Fruit fly (Drosophila melanogaster) whole organism, embryonic: ENCODE results near the gene CG18063.

ENCODE experiments used
- ATbp ChIP-seq: fragments of 200-800 bp; sonication (Bioruptor generic); optimal IDR thresholded peaks from 2 replicates; lab custom pipeline; 2017; ENCODE audit warnings: missing biosample characterization, mild to moderate bottlenecking, missing genetic modification characterization, missing genetic modification reagents
- Adf1 ChIP-seq: fragments of 200-800 bp; sonication (Bioruptor generic); IDR thresholded peaks from 2 replicates; pipeline ENCODE4 v1.3.6; 2022; ENCODE audit warnings: missing biosample characterization, missing genetic modification characterization
- CG10147 ChIP-seq: fragments of 200-800 bp; sonication (Bioruptor generic); optimal IDR thresholded peaks from 2 replicates; lab custom pipeline; 2019; ENCODE audit warnings: missing biosample characterization, mild to moderate bottlenecking, missing genetic modification characterization, moderate library complexity
- CG10274 ChIP-seq: fragments of 200-800 bp; sonication (Bioruptor generic); optimal IDR thresholded peaks from 3 replicates; lab custom pipeline; 2017; ENCODE audit warnings: missing biosample characterization, mild to moderate bottlenecking, missing genetic modification characterization
- CG10431 ChIP-seq: fragments of 200-800 bp; sonication (Bioruptor generic); optimal IDR thresholded peaks from 3 replicates; lab custom pipeline; 2018; ENCODE audit warnings: missing biosample characterization, mild to moderate bottlenecking, missing genetic modification characterization
- CG10565 ChIP-seq: fragments of 200-800 bp; sonication (Bioruptor generic); optimal IDR thresholded peaks from 3 replicates; lab custom pipeline; 2016; ENCODE audit warnings: missing biosample characterization, mild to moderate bottlenecking, missing genetic modification characterization
- CG11504 ChIP-seq: fragments of 200-800 bp; sonication (Bioruptor generic); optimal IDR thresholded peaks from 3 replicates; lab custom pipeline; 2019; ENCODE audit warnings: missing biosample characterization, mild to moderate bottlenecking, missing genetic modification characterization, moderate library complexity
- CG11560 ChIP-seq: fragments of 200-800 bp; sonication (Bioruptor generic); IDR thresholded peaks from 3 replicates; pipeline ENCODE4 v1.3.6; 2022; ENCODE audit warnings: missing biosample characterization, missing genetic modification characterization
- CG12155 ChIP-seq: fragments of 200-800 bp; sonication (Bioruptor generic); optimal IDR thresholded peaks from 3 replicates; lab custom pipeline; 2016; ENCODE audit warnings: missing biosample characterization, missing genetic modification characterization
- CG12391 ChIP-seq: fragments of 200-800 bp; sonication (Bioruptor generic); optimal IDR thresholded peaks from 3 replicates; lab custom pipeline; 2018; ENCODE audit warnings: missing biosample characterization, mild to moderate bottlenecking, missing genetic modification characterization, moderate library complexity
- CG13287 ChIP-seq: fragments of 200-800 bp; sonication (Bioruptor generic); IDR thresholded peaks from 2 replicates; pipeline ENCODE4 v1.3.6; 2022; ENCODE audit warnings: missing biosample characterization, missing genetic modification characterization; ENCODE audit not compliant: partially characterized antibody
- CG17612 ChIP-seq: fragments of 200-800 bp; sonication (Bioruptor generic); IDR thresholded peaks from 2 replicates; pipeline ENCODE4 v1.3.6; 2022; ENCODE audit warnings: missing biosample characterization, missing genetic modification characterization
- CG8359 ChIP-seq: fragments of 200-800 bp; sonication (Bioruptor generic); optimal IDR thresholded peaks from 2 replicates; lab custom pipeline; 2017; ENCODE audit warnings: missing biosample characterization, mild to moderate bottlenecking, missing genetic modification characterization, borderline replicate concordance
- CG8924 ChIP-seq: fragments of 200-800 bp; optimal IDR thresholded peaks from 3 replicates; lab custom pipeline; 2019; ENCODE audit warnings: missing biosample characterization, mild to moderate bottlenecking, missing genetic modification characterization, moderate library complexity
- CrebB ChIP-seq: fragments of 200-800 bp; sonication (Bioruptor generic); optimal IDR thresholded peaks from 3 replicates; lab custom pipeline; 2018; ENCODE audit warnings: missing biosample characterization, mild to moderate bottlenecking, missing genetic modification characterization
- Dad ChIP-seq: fragments of 200-800 bp; sonication (Bioruptor generic); optimal IDR thresholded peaks from 3 replicates; lab custom pipeline; 2016; ENCODE audit warnings: missing biosample characterization, missing genetic modification characterization
- Deaf1 ChIP-seq: fragments of 200-800 bp; optimal IDR thresholded peaks from 3 replicates; lab custom pipeline; 2019; ENCODE audit warnings: missing biosample characterization, mild to moderate bottlenecking, missing genetic modification characterization, moderate library complexity
- Dip3 ChIP-seq: fragments of 200-800 bp; sonication (Bioruptor generic); optimal IDR thresholded peaks from 3 replicates; lab custom pipeline; 2016; ENCODE audit warnings: missing biosample characterization, missing genetic modification characterization
- Doc2 ChIP-seq: fragments of 200-800 bp; sonication (Bioruptor generic); IDR thresholded peaks from 2 replicates; pipeline ENCODE4 v1.3.6; 2022; ENCODE audit warnings: missing biosample characterization, missing genetic modification characterization
- Eip74EF ChIP-seq, 2 experiments: fragments of 200-800 bp in 1 of 2; fragments of >200 bp in 1 of 2; sonication (Bioruptor generic) in 1 of 2; optimal IDR thresholded peaks; 2 replicates each; lab custom pipeline; 2017 to 2019; ENCODE audit warnings: missing biosample characterization in 2 of 2, missing genetic modification characterization in 2 of 2, mild to moderate bottlenecking in 1 of 2, moderate library complexity in 1 of 2
- H2.0 ChIP-seq: fragments of 200-800 bp; sonication (Bioruptor generic); IDR thresholded peaks from 2 replicates; pipeline ENCODE4 v1.3.6; 2022; ENCODE audit warnings: missing biosample characterization, missing genetic modification characterization
- Hey ChIP-seq: fragments of 200-800 bp; sonication (Bioruptor generic); optimal IDR thresholded peaks from 3 replicates; lab custom pipeline; 2018; ENCODE audit warnings: missing biosample characterization, mild to moderate bottlenecking, missing genetic modification characterization
- Mrtf ChIP-seq: fragments of 200-800 bp; sonication (Bioruptor generic); IDR thresholded peaks from 3 replicates; pipeline ENCODE4 v1.3.6; 2022; ENCODE audit warnings: missing biosample characterization, missing genetic modification characterization
- NK7.1 ChIP-seq: fragments of 200-800 bp; sonication (Bioruptor generic); optimal IDR thresholded peaks from 3 replicates; lab custom pipeline; 2016; ENCODE audit warnings: missing biosample characterization, missing genetic modification characterization
- Rfx ChIP-seq: fragments of 200-800 bp; sonication (Bioruptor generic); IDR thresholded peaks from 2 replicates; pipeline ENCODE4 v1.3.6; 2022; ENCODE audit warnings: missing biosample characterization, missing genetic modification characterization
- Side ChIP-seq: fragments of 200-800 bp; sonication (Bioruptor generic); optimal IDR thresholded peaks from 2 replicates; lab custom pipeline; 2016; ENCODE audit warnings: missing biosample characterization, missing genetic modification characterization
- Xbp1 ChIP-seq: fragments of 200-800 bp; sonication (Bioruptor generic); optimal IDR thresholded peaks from 3 replicates; lab custom pipeline; 2016; ENCODE audit warnings: missing biosample characterization, mild to moderate bottlenecking, missing genetic modification characterization
- YL-1 ChIP-seq: fragments of 200-800 bp; sonication (Bioruptor generic); optimal IDR thresholded peaks from 3 replicates; lab custom pipeline; 2017; ENCODE audit warnings: missing biosample characterization, mild to moderate bottlenecking, missing genetic modification characterization
- bowl ChIP-seq: fragments of 200-800 bp; sonication (Bioruptor generic); IDR thresholded peaks from 2 replicates; pipeline ENCODE4 v1.3.6; 2022; ENCODE audit warnings: missing biosample characterization, missing genetic modification characterization
- dati ChIP-seq: fragments of 200-800 bp; sonication (Bioruptor generic); IDR thresholded peaks from 2 replicates; pipeline ENCODE4 v1.3.6; 2022; ENCODE audit warnings: missing biosample characterization, missing genetic modification characterization
- dm ChIP-seq: fragments of 200-800 bp; sonication (Bioruptor generic); optimal IDR thresholded peaks from 3 replicates; lab custom pipeline; 2016; ENCODE audit warnings: missing biosample characterization, missing genetic modification characterization
- emc ChIP-seq: fragments of 200-800 bp; sonication (Bioruptor generic); optimal IDR thresholded peaks from 2 replicates; lab custom pipeline; 2016; ENCODE audit warnings: missing biosample characterization, missing genetic modification characterization
- fd102C ChIP-seq: fragments of 200-800 bp; sonication (Bioruptor generic); optimal IDR thresholded peaks from 2 replicates; lab custom pipeline; 2018; ENCODE audit warnings: missing biosample characterization, mild to moderate bottlenecking, missing genetic modification characterization, moderate library complexity
- fd64A ChIP-seq: fragments of 200-800 bp; sonication (Bioruptor generic); optimal IDR thresholded peaks from 3 replicates; lab custom pipeline; 2018; ENCODE audit warnings: missing biosample characterization, mild to moderate bottlenecking, missing genetic modification characterization
- fd96Cb ChIP-seq: fragments of 200-800 bp; sonication (Bioruptor generic); optimal IDR thresholded peaks from 2 replicates; lab custom pipeline; 2018; ENCODE audit warnings: missing biosample characterization, mild to moderate bottlenecking, missing genetic modification characterization, moderate library complexity
- ftz-f1 ChIP-seq: fragments of 200-800 bp; sonication (Bioruptor generic); optimal IDR thresholded peaks from 2 replicates; lab custom pipeline; 2016; ENCODE audit warnings: missing biosample characterization, missing genetic modification characterization
- gem ChIP-seq: fragments of 200-800 bp; sonication (Bioruptor generic); optimal IDR thresholded peaks from 2 replicates; lab custom pipeline; 2019; ENCODE audit warnings: missing biosample characterization, mild to moderate bottlenecking, missing genetic modification characterization, moderate library complexity
- gfzf ChIP-seq: fragments of 200-800 bp; sonication (Bioruptor generic); optimal IDR thresholded peaks from 2 replicates; lab custom pipeline; 2016; ENCODE audit warnings: missing biosample characterization, mild to moderate bottlenecking, missing genetic modification characterization, moderate library complexity
- hbn ChIP-seq: fragments of 200-800 bp; sonication (Bioruptor generic); IDR thresholded peaks from 2 replicates; pipeline ENCODE4 v1.3.6; 2022; ENCODE audit warnings: missing biosample characterization, missing genetic modification characterization; ENCODE audit not compliant: partially characterized antibody
- jigr1 ChIP-seq: fragments of 200-800 bp; sonication (Bioruptor generic); IDR thresholded peaks from 3 replicates; pipeline ENCODE4 v1.3.6; 2022; ENCODE audit warnings: missing biosample characterization, missing genetic modification characterization
- kay ChIP-seq: fragments of 200-800 bp; sonication (Bioruptor generic); optimal IDR thresholded peaks from 2 replicates; lab custom pipeline; 2016; ENCODE audit warnings: missing biosample characterization, missing genetic modification characterization
- klu ChIP-seq: fragments of 200-800 bp; sonication (Bioruptor generic); IDR thresholded peaks from 2 replicates; pipeline ENCODE4 v1.3.6; 2022; ENCODE audit warnings: missing biosample characterization, missing genetic modification characterization
- lov ChIP-seq, 2 experiments: fragments of 200-800 bp in 1 of 2; fragments of >200 bp in 1 of 2; sonication (Bioruptor generic) in 1 of 2; IDR thresholded peaks in 1 of 2; optimal IDR thresholded peaks in 1 of 2; 2 replicates in 1 of 2; 3 replicates in 1 of 2; pipeline versions ENCODE4 v1.3.6 to Lab custom; 2017 to 2022; ENCODE audit warnings: missing biosample characterization in 1 of 2, missing genetic modification characterization in 1 of 2
- peb ChIP-seq: fragments of 200-800 bp; sonication (Bioruptor generic); IDR thresholded peaks from 2 replicates; pipeline ENCODE4 v1.3.6; 2022; ENCODE audit warnings: missing biosample characterization, missing genetic modification characterization
- sens ChIP-seq: fragments of 200-800 bp; sonication (Bioruptor generic); peaks from one replicate; lab custom pipeline; 2016; ENCODE audit warnings: missing biosample characterization, missing genetic modification characterization
- stwl ChIP-seq: fragments of 200-800 bp; sonication (Bioruptor generic); optimal IDR thresholded peaks from 3 replicates; lab custom pipeline; 2018; ENCODE audit warnings: missing biosample characterization, mild to moderate bottlenecking, missing genetic modification characterization, moderate library complexity
- vnd ChIP-seq: fragments of 200-800 bp; sonication (Bioruptor generic); IDR thresholded peaks from 3 replicates; pipeline ENCODE4 v1.3.6; 2022; ENCODE audit warnings: missing biosample characterization, missing genetic modification characterization; ENCODE audit not compliant: partially characterized antibody
- wdn ChIP-seq: fragments of 200-800 bp; sonication (Bioruptor generic); IDR thresholded peaks from 2 replicates; pipeline ENCODE4 v1.3.6; 2022; ENCODE audit warnings: missing biosample characterization, missing genetic modification characterization

Gene CG18063

dm6 chr2L:15910937-15911590, 46.6 kb upstream of the CG18063 start (continued):
- TF ChIP-seq Eip74EF (GFP tag; optimal IDR thresholded peaks at IDR 0.05; lab: Kevin White, UChicago): peak in 1 of 2 experiments; percentile 91
- peak; percentile 93 for TF ChIP-seq NK7.1 (GFP tag; lab: Kevin White, UChicago)
- peak; percentile 93 for TF ChIP-seq peb (GFP tag; lab: Robert Waterston, UW)
- TF ChIP-seq fd64A: peak; percentile 92
- no peak for TF ChIP-seq fd102C
- TF ChIP-seq gfzf (GFP tag; lab: Kevin White, UChicago): no peak
- TF ChIP-seq Dad (GFP tag; lab: Kevin White, UChicago): peak; percentile 95
- TF ChIP-seq Rfx (GFP tag; lab: Robert Waterston, UW): peak; percentile 95
- TF ChIP-seq sens: peak; percentile 99
- peak; percentile 95 for TF ChIP-seq fd96Cb (tag; lab: Kevin White, UChicago)
- TF ChIP-seq CG11504 (tag; lab: Kevin White, UChicago): peak; percentile 95
- TF ChIP-seq Hey: peak; percentile 2
- no peak for TF ChIP-seq ftz-f1 (GFP tag; lab: Kevin White, UChicago)
- TF ChIP-seq jigr1 (GFP tag; lab: Robert Waterston, UW): peak; percentile 87
- 0 out of 3 replicates have a peak, but pooled peaks have one; percentile 23 for TF ChIP-seq vnd (GFP tag; lab: Robert Waterston, UW)
- TF ChIP-seq lov (optimal IDR thresholded peaks at IDR 0.05; lab: Kevin White, UChicago): no peak
- TF ChIP-seq lov (GFP tag; IDR thresholded peaks at IDR 0.05; lab: Robert Waterston, UW): peak; percentile 87; the same call in 2 of the 3 replicates
- peak; percentile 98 for TF ChIP-seq gem (tag; lab: Kevin White, UChicago)
- TF ChIP-seq Adf1 (GFP tag; lab: Robert Waterston, UW): peak; percentile 77
- TF ChIP-seq CG10565: peak; percentile 82
- TF ChIP-seq stwl (tag; lab: Kevin White, UChicago): peak; percentile 43
- TF ChIP-seq Xbp1: peak; percentile 96
- peak; percentile 87 for TF ChIP-seq Dip3
- TF ChIP-seq CG13287 (GFP tag; lab: Robert Waterston, UW): no peak; the same call in 1 of the 2 replicates
- peak; percentile 73 for TF ChIP-seq Deaf1 (tag; lab: Kevin White, UChicago)
- peak; percentile 82; the same call in 1 of the 2 replicates for TF ChIP-seq bowl (GFP tag; lab: Robert Waterston, UW)
- peak; percentile 90 for TF ChIP-seq CG12155
- peak; percentile 81 for TF ChIP-seq YL-1 (GFP tag; lab: Kevin White, UChicago)
- TF ChIP-seq Doc2: peak; percentile 76; the same call in 1 of the 2 replicates
- peak; percentile 94 for TF ChIP-seq kay (GFP tag; lab: Kevin White, UChicago)
- peak; percentile 74 for TF ChIP-seq emc
- peak; percentile 83 for TF ChIP-seq CG10147
- TF ChIP-seq Mrtf: peak; percentile 93
- TF ChIP-seq CG17612 (GFP tag; lab: Robert Waterston, UW): peak; percentile 90
- TF ChIP-seq dm (GFP tag; lab: Kevin White, UChicago): peak; percentile 84
- peak; percentile 90 for TF ChIP-seq CG8359 (GFP tag; lab: Kevin White, UChicago)
- peak; percentile 92 for TF ChIP-seq wdn (GFP tag; lab: Robert Waterston, UW)
- peak; percentile 97 for TF ChIP-seq H2.0 (GFP tag; lab: Robert Waterston, UW)
- TF ChIP-seq CG8924 (tag; lab: Kevin White, UChicago): peak; percentile 96
- peak; percentile 95 for TF ChIP-seq Side (GFP tag; lab: Kevin White, UChicago)
- TF ChIP-seq CrebB (tag; lab: Kevin White, UChicago): peak; percentile 93
- peak; percentile 96 for TF ChIP-seq ATbp
- peak; percentile 85; the same call in 1 of the 2 replicates for TF ChIP-seq dati
- peak; percentile 97 for TF ChIP-seq CG12391 (tag; lab: Kevin White, UChicago)
- TF ChIP-seq hbn (GFP tag; lab: Robert Waterston, UW): 0 out of 2 replicates have a peak, but pooled peaks have one; percentile 2
- TF ChIP-seq CG10431 (GFP tag; lab: Kevin White, UChicago): peak; percentile 92
- TF ChIP-seq CG11560 (tag; lab: Robert Waterston, UW): peak; percentile 88
- peak; percentile 90 for TF ChIP-seq klu (GFP tag; lab: Robert Waterston, UW)
- peak; percentile 87 for TF ChIP-seq CG10274 (GFP tag; lab: Kevin White, UChicago)
